Worm (Caenorhabditis elegans): Measurements from ENCODE around the gene R53.8.

- no peak for TF ChIP-seq unc-62 (GFP tag; optimal IDR thresholded peaks at IDR 0.05 in 1 of 2)
- no peak for TF ChIP-seq unc-62 (tag; optimal IDR thresholded peaks at IDR 0.05)
- TF ChIP-seq nhr-41 (GFP tag; IDR thresholded peaks at IDR 0.05): no peak
- no peak for TF ChIP-seq snpc-4 (tag; optimal IDR thresholded peaks at IDR 0.05)
- TF ChIP-seq nhr-28 (tag; optimal IDR thresholded peaks at IDR 0.05): no peak
- no peak for TF ChIP-seq mxl-3 (GFP tag; optimal IDR thresholded peaks at IDR 0.05)
- TF ChIP-seq unc-130 (GFP tag; optimal IDR thresholded peaks at IDR 0.05): no peak
- no peak for TF ChIP-seq ceh-82 (tag; optimal IDR thresholded peaks at IDR 0.05)
- no peak for TF ChIP-seq nhr-11 (tag; optimal IDR thresholded peaks at IDR 0.05)
- no peak for TF ChIP-seq lin-15B (tag; optimal IDR thresholded peaks at IDR 0.05)
- no peak for TF ChIP-seq fkh-10 (GFP tag; optimal IDR thresholded peaks at IDR 0.05)
- no peak for TF ChIP-seq T26A8.4 (GFP tag; IDR thresholded peaks at IDR 0.05)
- TF ChIP-seq spr-3 (GFP tag; optimal IDR thresholded peaks at IDR 0.05): no peak
- TF ChIP-seq ztf-11 (tag; optimal IDR thresholded peaks at IDR 0.05): no peak
- no peak for TF ChIP-seq nhr-111 (GFP tag; optimal IDR thresholded peaks at IDR 0.05)
Observed at ce11 chrII:9943837-9944236, 32.7 kb upstream of the R53.8 start, which contains the start of gene flad-1.

Data from whole organism, L4 larva.